Worm (Caenorhabditis elegans): ENCODE data around the gene W04E12.7.

- TF ChIP-seq egl-27 (tag; optimal IDR thresholded peaks at IDR 0.05) (no peak), mdt-29 (GFP tag; IDR thresholded peaks at IDR 0.05) (no peak), nhr-11 (tag; optimal IDR thresholded peaks at IDR 0.05) (no peak), pqm-1 (tag; optimal IDR thresholded peaks at IDR 0.05) (no peak), skn-1 (tag; optimal IDR thresholded peaks at IDR 0.05) (no peak), lin-13 (GFP tag; optimal IDR thresholded peaks at IDR 0.05) (no peak), R02D3.7 (tag; optimal IDR thresholded peaks at IDR 0.05) (no peak)
These were observed 46.0 kb downstream of the W04E12.7 start for ce11 chrV:19691271-19691886.
